Worm (Caenorhabditis elegans): Measurements from ENCODE around the gene lcmt-1.

ce11 chrIII:4358345-4358744 is 15.1 kb downstream of the lcmt-1 start:
- no peak for TF ChIP-seq ceh-16 (tag; optimal IDR thresholded peaks at IDR 0.05)
- no peak for TF ChIP-seq R02D3.7 (tag; optimal IDR thresholded peaks at IDR 0.05)
- TF ChIP-seq ceh-82 (tag; optimal IDR thresholded peaks at IDR 0.05), result no peak
- TF ChIP-seq nhr-10 (tag; optimal IDR thresholded peaks at IDR 0.05), result no peak
- no peak for TF ChIP-seq nhr-23 (tag; optimal IDR thresholded peaks at IDR 0.05)
- no peak for TF ChIP-seq nhr-77 (tag; optimal IDR thresholded peaks at IDR 0.05)
- no peak for TF ChIP-seq ztf-11 (tag; optimal IDR thresholded peaks at IDR 0.05)
- TF ChIP-seq skn-1 (tag; optimal IDR thresholded peaks at IDR 0.05), result no peak
- peak in 1 of 2 experiments; percentile 15 for TF ChIP-seq lsy-2 (tag; optimal IDR thresholded peaks at IDR 0.05)
- TF ChIP-seq unc-62 (GFP tag; optimal IDR thresholded peaks at IDR 0.05), result no peak
